Worm (Caenorhabditis elegans) whole organism, late embryonic: ENCODE data around the gene F17E9.3.
"Not testable (repeated sequence)": the region's sequence is repeated elsewhere in the genome, so short reads cannot be mapped to it uniquely, and the experiment has no call there.

Experiments
- C38D4.7 ChIP-seq: fragments of 200-800 bp; sonication (Bioruptor generic); optimal IDR thresholded peaks from 2 replicates; lab custom pipeline; 2018; ENCODE audit warnings: mild to moderate bottlenecking, missing genetic modification characterization, moderate library complexity, missing compliant biosample characterization
- K02D7.2 ChIP-seq: sonication (generic microtip); optimal IDR thresholded peaks from 2 replicates; lab custom pipeline; 2017; ENCODE audit warnings: mild to moderate bottlenecking, missing genetic modification characterization, missing compliant biosample characterization
- K09A11.1 ChIP-seq: sonication (generic microtip); optimal IDR thresholded peaks from 2 replicates; lab custom pipeline; 2017; ENCODE audit warnings: antibody characterized with exemption, mild to moderate bottlenecking, missing genetic modification characterization, missing compliant biosample characterization; ENCODE audit not compliant: insufficient read depth
- T23F11.4 ChIP-seq: fragments of 200-800 bp; sonication (Bioruptor generic); optimal IDR thresholded peaks from 2 replicates; lab custom pipeline; 2018; ENCODE audit warnings: mild to moderate bottlenecking, missing genetic modification characterization, missing compliant biosample characterization
- ama-1 ChIP-seq: fragments of 150-350 bp; optimal IDR thresholded peaks from 2 replicates; lab custom pipeline; 2014
- ceh-14 ChIP-seq: sonication (generic microtip); optimal IDR thresholded peaks from 2 replicates; lab custom pipeline; 2016; ENCODE audit warnings: missing genotype, missing genetic modification characterization, missing compliant biosample characterization
- ceh-18 ChIP-seq: sonication (generic microtip); optimal IDR thresholded peaks from 2 replicates; lab custom pipeline; 2016; ENCODE audit warnings: missing genetic modification characterization, missing compliant biosample characterization
- ceh-19 ChIP-seq: fragments of 200-800 bp; sonication (Bioruptor generic); optimal IDR thresholded peaks from 2 replicates; lab custom pipeline; 2018; ENCODE audit warnings: mild to moderate bottlenecking, missing genetic modification characterization, missing compliant biosample characterization
- ceh-2 ChIP-seq: sonication (generic microtip); optimal IDR thresholded peaks from 2 replicates; lab custom pipeline; 2016; ENCODE audit warnings: missing genotype, missing genetic modification characterization, missing compliant biosample characterization
- ceh-22 ChIP-seq: sonication (generic microtip); optimal IDR thresholded peaks from 2 replicates; lab custom pipeline; 2017; ENCODE audit warnings: missing biosample characterization, missing genetic modification characterization
- ceh-30 ChIP-seq: fragments of 150-350 bp; optimal IDR thresholded peaks from 2 replicates; lab custom pipeline; 2014; ENCODE audit warnings: missing biosample characterization, missing genetic modification characterization
- ceh-34 ChIP-seq: sonication (generic microtip); optimal IDR thresholded peaks from 2 replicates; lab custom pipeline; 2016; ENCODE audit warnings: mild to moderate bottlenecking, missing genetic modification characterization, missing compliant biosample characterization
- ceh-9 ChIP-seq: sonication (generic microtip); optimal IDR thresholded peaks from 2 replicates; lab custom pipeline; 2016; ENCODE audit warnings: mild to moderate bottlenecking, missing genetic modification characterization, inconsistent platforms, missing compliant biosample characterization
- dve-1 ChIP-seq: sonication (generic microtip); optimal IDR thresholded peaks from 2 replicates; lab custom pipeline; 2017; ENCODE audit warnings: antibody characterized with exemption, mild to moderate bottlenecking, missing genetic modification characterization, missing compliant biosample characterization
- elt-2 ChIP-seq: sonication (generic microtip); optimal IDR thresholded peaks from 2 replicates; lab custom pipeline; 2016; ENCODE audit warnings: missing genetic modification reagents, missing genetic modification characterization, missing compliant biosample characterization
- elt-4 ChIP-seq: sonication (generic microtip); optimal IDR thresholded peaks from 2 replicates; lab custom pipeline; 2016; ENCODE audit warnings: missing genetic modification characterization, missing compliant biosample characterization
- fax-1 ChIP-seq: sonication (generic microtip); optimal IDR thresholded peaks from 2 replicates; lab custom pipeline; 2016; ENCODE audit warnings: missing genotype, missing genetic modification characterization, missing compliant biosample characterization
- fkh-10 ChIP-seq: fragments of 150-350 bp; optimal IDR thresholded peaks from 2 replicates; lab custom pipeline; 2014; ENCODE audit warnings: missing biosample characterization, missing genetic modification reagents, missing genetic modification characterization
- fkh-6 ChIP-seq: sonication (generic microtip); optimal IDR thresholded peaks from 2 replicates; lab custom pipeline; 2016; ENCODE audit warnings: missing genetic modification characterization, missing compliant biosample characterization
- gmeb-2 ChIP-seq: sonication (generic microtip); optimal IDR thresholded peaks from 2 replicates; lab custom pipeline; 2016; ENCODE audit warnings: missing genetic modification characterization, inconsistent platforms, missing compliant biosample characterization
- hlh-6 ChIP-seq: sonication (generic microtip); optimal IDR thresholded peaks from 2 replicates; lab custom pipeline; 2016; ENCODE audit warnings: missing genotype, missing genetic modification characterization, missing compliant biosample characterization
- hlh-8 ChIP-seq: sonication (generic microtip); optimal IDR thresholded peaks from 2 replicates; lab custom pipeline; 2016; ENCODE audit warnings: missing genotype, missing genetic modification characterization, missing compliant biosample characterization
- madf-2 ChIP-seq: sonication (generic microtip); optimal IDR thresholded peaks from 2 replicates; lab custom pipeline; 2017; ENCODE audit warnings: missing genetic modification characterization, missing compliant biosample characterization
- mec-3 ChIP-seq: sonication (generic microtip); optimal IDR thresholded peaks from 2 replicates; lab custom pipeline; 2016; ENCODE audit warnings: borderline replicate concordance, missing genetic modification characterization, missing compliant biosample characterization
- nhr-232 ChIP-seq: sonication (generic microtip); optimal IDR thresholded peaks from 2 replicates; lab custom pipeline; 2016; ENCODE audit warnings: missing genetic modification characterization, missing compliant biosample characterization
- npax-4 ChIP-seq: sonication (generic microtip); optimal IDR thresholded peaks from 2 replicates; lab custom pipeline; 2016; ENCODE audit warnings: missing genetic modification characterization, missing compliant biosample characterization
- pat-9 ChIP-seq: fragments of 200-800 bp; sonication (Bioruptor generic); optimal IDR thresholded peaks from 2 replicates; lab custom pipeline; 2018; ENCODE audit warnings: mild to moderate bottlenecking, missing genetic modification characterization, moderate library complexity, missing compliant biosample characterization
- pax-1 ChIP-seq: fragments of 150-350 bp; optimal IDR thresholded peaks from 2 replicates; lab custom pipeline; 2014; ENCODE audit warnings: missing biosample characterization, missing genetic modification characterization
- pqm-1 ChIP-seq: sonication (generic microtip); optimal IDR thresholded peaks from 2 replicates; lab custom pipeline; 2016; ENCODE audit warnings: missing genetic modification characterization, missing compliant biosample characterization
- pros-1 ChIP-seq: fragments of 150-350 bp; optimal IDR thresholded peaks from 2 replicates; lab custom pipeline; 2014; ENCODE audit warnings: missing biosample characterization, missing genetic modification reagents, missing genetic modification characterization
- ref-2 ChIP-seq: sonication (generic microtip); optimal IDR thresholded peaks from 2 replicates; lab custom pipeline; 2016; ENCODE audit warnings: missing genetic modification characterization, missing compliant biosample characterization
- sox-2 ChIP-seq: fragments of 200-800 bp; sonication (Bioruptor generic); IDR thresholded peaks from 2 replicates; pipeline ENCODE4 v1.3.6; 2022; ENCODE audit warnings: missing genetic modification reagents, missing genetic modification characterization, missing compliant biosample characterization
- syd-9 ChIP-seq: sonication (generic microtip); optimal IDR thresholded peaks from 2 replicates; lab custom pipeline; 2016; ENCODE audit warnings: mild to moderate bottlenecking, missing genetic modification characterization, moderate library complexity, missing compliant biosample characterization
- tbx-7 ChIP-seq: sonication (generic microtip); optimal IDR thresholded peaks from 2 replicates; lab custom pipeline; 2016; ENCODE audit warnings: missing genotype, missing genetic modification characterization, missing compliant biosample characterization
- ttx-3 ChIP-seq: sonication (generic microtip); optimal IDR thresholded peaks from 2 replicates; lab custom pipeline; 2016; ENCODE audit warnings: missing genetic modification reagents, missing genetic modification characterization, missing compliant biosample characterization
- unc-42 ChIP-seq: sonication (generic microtip); optimal IDR thresholded peaks from 2 replicates; lab custom pipeline; 2016; ENCODE audit warnings: missing genotype, missing genetic modification characterization, missing compliant biosample characterization
- zip-5 ChIP-seq: sonication (generic microtip); optimal IDR thresholded peaks from 2 replicates; lab custom pipeline; 2016; ENCODE audit warnings: missing genetic modification characterization, missing compliant biosample characterization

Gene F17E9.3

ce11 chrIV:8380266-8380850, 25.7 kb downstream of the F17E9.3 start:
- no peak for TF ChIP-seq ceh-14
- peak; percentile 87 for TF ChIP-seq elt-2 (tag; lab: Kevin White, UChicago)

ce11 chrIV:8382695-8383094, 28.0 kb downstream of the F17E9.3 start, which contains the start of gene D2096.9:
D2096.9 (minus strand) TSS chrIV:8382795.
- TF ChIP-seq pqm-1 (tag; lab: Kevin White, UChicago): no peak
- no peak for TF ChIP-seq ama-1 (lab: Kevin White, UChicago)
- no peak for TF ChIP-seq mec-3 (tag; lab: Kevin White, UChicago)
- TF ChIP-seq fax-1: no peak
- TF ChIP-seq C38D4.7 (GFP tag; lab: Kevin White, UChicago): no peak
- TF ChIP-seq K09A11.1 (tag; lab: Kevin White, UChicago): no peak
- no peak for TF ChIP-seq tbx-7 (tag; lab: Kevin White, UChicago)
- no peak for TF ChIP-seq K02D7.2 (tag; lab: Kevin White, UChicago)
- TF ChIP-seq pros-1 (tag; lab: Kevin White, UChicago): no peak
- no peak for TF ChIP-seq hlh-6 (tag; lab: Kevin White, UChicago)
- no peak for TF ChIP-seq nhr-232 (tag; lab: Kevin White, UChicago)
- TF ChIP-seq ceh-19 (GFP tag; lab: Kevin White, UChicago): no peak
- no peak for TF ChIP-seq hlh-8

DNA sequence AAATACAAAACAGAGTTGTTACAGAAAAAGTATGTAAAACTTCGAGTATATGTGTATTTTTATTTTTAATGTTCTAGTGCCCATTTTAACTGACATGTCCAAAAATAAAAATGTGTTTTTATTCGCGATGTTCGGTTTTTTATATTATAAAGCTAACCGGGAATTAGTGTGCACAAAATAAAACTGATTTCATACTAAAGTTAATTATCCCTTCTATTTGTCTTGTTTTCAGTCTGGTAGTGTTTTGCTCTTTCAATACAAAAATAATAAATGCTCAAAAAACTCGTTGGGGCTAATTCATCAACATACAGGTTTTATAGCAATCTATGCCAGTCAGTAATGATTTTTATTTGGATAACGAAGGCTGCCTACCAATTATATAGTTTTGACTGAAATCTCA, 30.1 kb downstream of the F17E9.3 start:
- TF ChIP-seq T23F11.4: no peak
- TF ChIP-seq, all 69 proteins: peak for 0

ce11 chrIV:8385662-8386061, 31.0 kb downstream of the F17E9.3 start:
- TF ChIP-seq pax-1 (tag; lab: Kevin White, UChicago) (no peak), pat-9 (no peak), ceh-18 (tag; lab: Kevin White, UChicago) (no peak), ama-1 (lab: Kevin White, UChicago) (no peak), K09A11.1 (tag; lab: Kevin White, UChicago) (no peak), unc-42 (tag; lab: Kevin White, UChicago) (peak; percentile 45)

DNA sequence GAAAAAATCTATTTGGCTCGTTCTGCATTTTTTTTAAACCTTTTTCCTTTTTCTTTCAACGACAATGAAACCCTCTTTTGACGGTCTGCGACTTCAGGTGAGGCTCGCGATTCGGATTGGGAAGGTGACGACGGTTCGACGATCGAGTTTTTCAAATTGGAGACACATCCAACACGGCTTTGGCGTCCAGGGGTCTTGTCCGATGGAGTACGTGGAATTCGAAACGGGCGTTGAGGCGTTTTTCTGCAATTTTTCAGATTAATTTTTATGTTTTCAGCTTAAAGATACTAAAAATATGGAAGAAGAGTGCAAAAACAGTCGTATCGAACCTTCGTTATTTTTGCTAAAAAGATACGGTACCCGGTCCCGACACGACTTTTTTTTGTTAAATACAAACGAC, 34.5 kb downstream of the F17E9.3 start, which contains the start of gene D2096.10:
TSS of gene D2096.10 (minus strand) at position 101 of the 400 bp plus-strand sequence.
- TF ChIP-seq fkh-10; ttx-3; ceh-22 (tag; lab: Kevin White, UChicago): not testable (repeated sequence)

DNA sequence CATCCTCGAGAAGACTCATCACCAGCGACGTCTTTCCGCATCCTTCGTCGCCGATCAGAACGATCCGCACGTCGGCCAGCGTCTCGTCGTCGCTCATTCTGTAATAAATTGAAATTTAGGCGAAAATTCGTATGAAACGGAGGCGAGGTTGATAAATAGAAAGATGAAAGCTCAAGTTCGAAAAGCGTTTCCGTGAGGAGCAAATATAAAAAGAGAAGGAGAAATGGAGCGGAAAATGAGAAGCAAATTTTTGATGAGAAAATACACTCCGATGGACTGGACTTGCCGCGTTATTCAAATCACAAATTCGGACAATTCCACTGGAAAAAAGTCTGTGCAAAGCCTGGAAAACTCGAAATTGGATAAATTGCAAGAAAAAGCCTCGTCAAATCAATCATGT, 39.4 kb downstream of the F17E9.3 start, which contains the start of gene D2096.11:
TSS of gene D2096.11 (minus strand) at position 101 of the 400 bp plus-strand sequence.
- no peak for TF ChIP-seq ceh-34 (tag; lab: Kevin White, UChicago)
- TF ChIP-seq ceh-19 (GFP tag; lab: Kevin White, UChicago): no peak
- no peak for TF ChIP-seq elt-4 (tag; lab: Kevin White, UChicago)
- no peak for TF ChIP-seq sox-2 (GFP tag; lab: Robert Waterston, UW)

ce11 chrIV:8396348-8396747, 41.7 kb downstream of the F17E9.3 start, which contains the start of gene timm-17B.2:
timm-17B.2 (plus strand) TSS chrIV:8396648.
- no peak for TF ChIP-seq hlh-8
- TF ChIP-seq dve-1 (tag; lab: Kevin White, UChicago): no peak
- TF ChIP-seq npax-4: no peak
- TF ChIP-seq ref-2 (tag; lab: Kevin White, UChicago): no peak
- TF ChIP-seq nhr-232 (tag; lab: Kevin White, UChicago): no peak
- no peak for TF ChIP-seq ceh-9 (tag; lab: Kevin White, UChicago)
- TF ChIP-seq gmeb-2 (tag; lab: Kevin White, UChicago): no peak
- no peak for TF ChIP-seq ceh-30 (tag; lab: Kevin White, UChicago)
- TF ChIP-seq madf-2 (tag; lab: Kevin White, UChicago): no peak
- TF ChIP-seq syd-9 (tag; lab: Kevin White, UChicago): no peak
- no peak for TF ChIP-seq T23F11.4
- no peak for TF ChIP-seq pqm-1 (tag; lab: Kevin White, UChicago)
- TF ChIP-seq ceh-2 (tag; lab: Kevin White, UChicago): no peak
- TF ChIP-seq zip-5 (tag; lab: Kevin White, UChicago): no peak
- no peak for TF ChIP-seq fkh-6 (tag; lab: Kevin White, UChicago)
- no peak for TF ChIP-seq pros-1 (tag; lab: Kevin White, UChicago)
- TF ChIP-seq ceh-22 (tag; lab: Kevin White, UChicago): no peak
